Worm (Caenorhabditis elegans) whole organism, mixed stage, embryonic: ENCODE measurements around the gene srh-40.

Experiments
- blmp-1 ChIP-seq: fragments of 150-350 bp; optimal IDR thresholded peaks from 2 replicates; lab custom pipeline; 2014; ENCODE audit warnings: missing biosample characterization, missing genetic modification characterization
- elt-3 ChIP-seq: fragments of 150-350 bp; optimal IDR thresholded peaks from 2 replicates; lab custom pipeline; 2014; ENCODE audit warnings: missing biosample characterization, missing genetic modification characterization
- lin-13 ChIP-seq: fragments of 150-350 bp; optimal IDR thresholded peaks from 2 replicates; lab custom pipeline; 2014; ENCODE audit warnings: missing biosample characterization, missing genetic modification characterization
- nhr-12 ChIP-seq: fragments of 150-350 bp; optimal IDR thresholded peaks from 2 replicates; lab custom pipeline; 2014; ENCODE audit warnings: missing biosample characterization, missing genetic modification characterization
- nhr-237 ChIP-seq: fragments of 150-350 bp; optimal IDR thresholded peaks from 2 replicates; lab custom pipeline; 2014; ENCODE audit warnings: missing biosample characterization, missing genetic modification characterization
- nhr-76 ChIP-seq: sonication (generic microtip); optimal IDR thresholded peaks from 2 replicates; lab custom pipeline; 2017; ENCODE audit warnings: missing biosample characterization, missing genetic modification characterization
- pha-4 ChIP-seq: fragments of 150-350 bp; optimal IDR thresholded peaks from 2 replicates; lab custom pipeline; 2018; ENCODE audit warnings: missing biosample characterization, missing genetic modification reagents, missing genetic modification characterization
- snpc-4 ChIP-seq: fragments of 150-350 bp; optimal IDR thresholded peaks from 2 replicates; lab custom pipeline; 2014; ENCODE audit warnings: missing biosample characterization, missing genetic modification characterization
- sptf-1 ChIP-seq: sonication (generic microtip); optimal IDR thresholded peaks from 2 replicates; lab custom pipeline; 2017; ENCODE audit warnings: mild to moderate bottlenecking, missing genetic modification characterization, moderate library complexity, missing compliant biosample characterization
- ztf-11 ChIP-seq: fragments of 150-350 bp; optimal IDR thresholded peaks from 2 replicates; lab custom pipeline; 2014; ENCODE audit warnings: missing biosample characterization, missing genetic modification characterization

DNA sequence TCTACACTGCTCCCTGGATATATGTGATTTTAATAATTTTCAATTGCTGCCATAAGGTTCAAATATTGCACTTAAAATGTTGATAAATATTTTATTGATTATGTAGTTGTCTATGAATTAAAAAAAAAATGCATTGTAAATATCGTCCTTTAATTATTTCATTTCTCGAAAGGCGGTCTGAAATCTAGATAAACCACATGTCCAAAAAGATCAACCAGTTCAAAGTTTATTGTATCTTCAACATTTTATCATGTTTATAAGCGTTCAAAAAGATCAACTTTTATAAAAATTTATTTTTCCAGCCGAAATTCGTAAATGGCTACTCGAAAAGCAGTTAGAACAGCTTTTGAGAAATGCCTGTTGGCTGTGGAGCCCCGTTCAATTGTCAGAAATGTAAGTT lies 9.3 kb downstream of the srh-40 start, which contains the start of gene C13B9.2:
- TF ChIP-seq nhr-76 (tag; lab: Kevin White, UChicago), result no peak
- no peak for TF ChIP-seq snpc-4 (tag; lab: Kevin White, UChicago)
- TF ChIP-seq blmp-1 (tag; lab: Kevin White, UChicago), result no peak
- TF ChIP-seq nhr-12 (tag; lab: Kevin White, UChicago), result no peak
- no peak for TF ChIP-seq ztf-11
- TF ChIP-seq pha-4 (tag; lab: Kevin White, UChicago), result no peak
- TF ChIP-seq nhr-237, result no peak
- no peak for TF ChIP-seq elt-3 (tag; lab: Kevin White, UChicago)
- TF ChIP-seq lin-13 (tag; lab: Kevin White, UChicago), result no peak
- no peak for TF ChIP-seq sptf-1
